Worm (Caenorhabditis elegans) whole organism, L4/young adult: Measurements from ENCODE around the gene chl-1.

ENCODE experiments used
- W03F9.2 ChIP-seq: fragments of 150-350 bp; optimal IDR thresholded peaks from 2 replicates; lab custom pipeline; 2014; ENCODE audit warnings: missing biosample characterization, missing genetic modification characterization
- dao-5 ChIP-seq: sonication (generic microtip); optimal IDR thresholded peaks from 2 replicates; lab custom pipeline; 2016; ENCODE audit warnings: missing genotype, missing genetic modification characterization, moderate library complexity, missing compliant biosample characterization
- him-1 ChIP-seq: sonication (generic microtip); optimal IDR thresholded peaks from 2 replicates; lab custom pipeline; 2016; ENCODE audit warnings: missing genotype, missing genetic modification reagents, missing genetic modification characterization, missing compliant biosample characterization

The chl-1 gene

DNA sequence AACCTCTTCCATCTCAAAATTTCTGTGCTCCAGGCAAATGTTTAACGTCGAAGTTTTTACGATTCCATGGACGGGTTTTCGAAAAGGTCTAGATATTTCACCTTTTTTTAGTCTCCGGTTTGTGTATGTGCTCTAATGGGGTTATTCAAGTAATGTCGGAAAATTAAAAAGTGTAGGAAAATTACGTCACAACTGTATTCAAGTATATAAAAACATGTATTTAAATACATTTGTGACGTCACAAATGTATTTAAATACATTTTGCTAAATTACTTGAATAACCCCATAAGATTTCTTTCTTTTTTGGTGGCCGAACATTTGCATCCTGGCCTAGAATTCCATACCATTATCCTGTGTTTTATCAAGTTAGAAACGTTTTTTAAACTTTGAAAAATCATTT lies 43.6 kb downstream of the chl-1 start:
- TF ChIP-seq him-1, result no peak
- TF ChIP-seq W03F9.2, result no peak
- no peak for TF ChIP-seq dao-5 (tag; lab: Kevin White, UChicago)

- TF ChIP-seq dao-5 (tag; lab: Kevin White, UChicago) (no peak), W03F9.2 (no peak), him-1 (no peak)
Measured at ce11 chrIII:10359916-10360315, 45.1 kb downstream of the chl-1 start.

ce11 chrIII:10358751-10359150 lies 46.3 kb downstream of the chl-1 start:
- TF ChIP-seq dao-5 (tag; lab: Kevin White, UChicago), result no peak
- TF ChIP-seq him-1, result no peak
- no peak for TF ChIP-seq W03F9.2

DNA sequence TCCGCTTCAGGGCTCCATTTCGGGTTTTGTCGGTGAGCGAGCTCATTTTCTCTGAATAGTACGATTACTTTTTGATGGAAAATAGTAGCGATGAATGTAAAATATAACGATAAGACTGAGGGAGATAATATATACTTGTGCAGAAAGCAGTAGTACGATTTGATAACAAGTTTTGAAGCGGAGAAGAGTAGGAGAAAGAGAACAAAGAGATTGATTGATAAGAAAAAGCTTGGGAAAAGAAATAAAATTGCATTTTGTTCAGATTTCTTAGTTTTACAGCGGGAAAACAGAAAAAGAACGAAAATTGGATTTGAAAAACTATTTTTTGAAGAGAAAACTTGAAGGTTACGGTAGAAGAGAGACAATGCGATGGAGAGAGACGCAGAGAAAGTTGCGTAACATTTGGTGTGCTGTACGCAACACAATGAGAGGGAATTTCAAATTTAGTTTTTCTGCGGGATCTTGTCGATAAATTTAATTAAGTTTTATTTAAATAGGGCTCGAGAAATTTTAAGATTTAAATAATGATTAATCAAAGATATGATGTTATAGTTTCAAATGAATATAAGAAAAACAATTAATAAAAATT lies 47.3 kb downstream of the chl-1 start, which contains the start of gene umps-1:
umps-1 (minus strand) TSS at position 51 of the 589 bp plus-strand sequence.
- TF ChIP-seq W03F9.2 (peak; percentile 57), him-1 (no peak)

DNA sequence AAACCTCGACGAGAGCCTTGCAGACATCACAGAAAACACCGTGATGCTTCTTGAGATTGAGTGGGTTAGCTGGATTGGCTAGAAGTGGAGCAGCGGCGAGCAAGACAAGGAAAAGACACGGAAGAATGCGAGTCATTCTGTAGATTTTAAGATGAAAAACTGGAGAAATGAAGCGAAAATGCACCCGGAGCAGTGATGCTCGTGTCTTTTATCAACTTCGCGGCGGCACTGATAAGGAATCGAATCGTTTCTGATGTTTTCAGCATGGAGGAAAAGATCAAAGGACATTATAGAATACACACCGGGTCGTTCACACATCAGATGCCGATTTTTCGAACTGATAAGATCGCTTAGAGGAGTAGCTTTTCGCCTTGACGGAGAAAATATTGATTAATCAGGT lies 49.7 kb downstream of the chl-1 start, which contains the start of gene spp-1:
spp-1 (minus strand) TSS at position 287 of the 400 bp plus-strand sequence.
- TF ChIP-seq him-1, result no peak
- no peak for TF ChIP-seq dao-5 (tag; lab: Kevin White, UChicago)
- no peak for TF ChIP-seq W03F9.2

DNA sequence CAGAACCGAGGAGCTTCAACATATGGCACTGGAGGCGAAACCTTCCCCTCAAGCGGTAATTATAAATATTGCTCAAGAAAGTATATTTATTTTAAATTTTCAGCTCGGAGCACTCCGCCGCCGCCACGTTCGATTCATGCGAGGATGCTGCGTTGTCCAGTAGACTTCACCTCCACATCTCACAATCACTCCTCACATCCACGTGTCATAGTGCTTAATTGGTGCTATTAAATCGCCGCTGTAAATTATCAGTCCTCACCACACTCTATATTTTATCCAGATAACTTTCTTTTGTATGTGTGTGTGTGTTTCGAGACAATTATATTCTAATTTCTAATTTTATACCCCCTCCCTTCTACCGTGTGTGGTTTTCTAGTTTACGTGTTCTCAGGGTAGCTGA lies 50.4 kb downstream of the chl-1 start:
- TF ChIP-seq him-1 (no peak), dao-5 (tag; lab: Kevin White, UChicago) (no peak), W03F9.2 (no peak)

DNA sequence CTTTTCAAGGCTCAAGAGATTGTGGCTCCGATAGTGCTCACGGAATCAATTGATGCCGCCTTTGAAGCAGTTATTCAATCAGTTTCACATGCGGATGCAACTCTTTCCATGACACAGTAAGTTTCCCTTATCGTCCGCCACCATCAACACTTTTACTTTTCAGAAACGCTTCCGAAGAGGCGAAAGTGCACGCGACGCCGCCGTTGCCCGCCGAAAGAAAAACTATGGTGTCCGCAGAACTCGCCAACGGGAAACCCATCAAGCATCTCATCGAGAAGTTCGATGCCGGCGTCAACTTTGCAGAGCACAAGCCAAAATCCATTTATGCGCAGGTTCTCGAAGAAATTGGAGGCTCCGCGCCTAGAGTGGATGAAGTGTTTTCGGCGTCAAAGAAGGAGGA lies 51.6 kb downstream of the chl-1 start:
- no peak for TF ChIP-seq W03F9.2
- TF ChIP-seq dao-5 (tag; lab: Kevin White, UChicago), result no peak
- no peak for TF ChIP-seq him-1

DNA sequence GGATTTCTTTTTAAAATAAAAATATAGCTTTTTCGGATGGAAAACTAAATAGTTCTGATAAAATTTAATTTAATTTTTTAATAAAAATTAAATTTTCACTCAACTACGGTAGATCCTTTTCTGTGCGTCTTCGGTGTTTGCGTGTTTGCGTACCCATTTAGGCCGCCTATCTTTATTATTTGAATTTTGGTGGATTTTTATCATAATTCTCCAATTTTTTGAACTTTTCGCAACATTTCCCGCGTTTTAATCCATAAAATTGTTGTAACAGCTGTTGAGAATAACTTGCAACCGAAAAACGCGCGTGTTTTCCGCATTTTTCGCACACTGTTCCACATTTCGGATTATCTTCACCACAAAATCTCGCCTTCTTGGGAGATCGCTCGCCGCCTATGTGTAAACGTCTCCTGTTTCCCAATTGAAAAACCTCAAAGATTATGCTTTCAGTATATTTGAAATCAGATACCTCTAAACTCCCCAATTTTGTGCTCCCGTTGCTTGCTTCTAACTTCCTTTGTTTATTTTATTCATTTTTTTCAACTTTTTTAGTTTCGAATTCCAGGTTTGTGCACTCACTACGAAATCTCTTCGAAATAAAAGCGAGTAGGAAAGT lies 53.3 kb downstream of the chl-1 start, which contains the start of gene T07C4.3:
T07C4.3 (plus strand) TSS at position 563 of the 613 bp plus-strand sequence.
- no peak for TF ChIP-seq W03F9.2
- TF ChIP-seq him-1, result no peak
- TF ChIP-seq dao-5 (tag; lab: Kevin White, UChicago), result no peak
